Worm (Caenorhabditis elegans) whole organism, mixed stage, embryonic: ENCODE results near the gene K07E3.4.

ENCODE experiments used
- M03D4.4 ChIP-seq: sonication (generic microtip); optimal IDR thresholded peaks from 2 replicates; lab custom pipeline; 2017; ENCODE audit warnings: mild to moderate bottlenecking, missing genetic modification characterization, missing compliant biosample characterization
- blmp-1 ChIP-seq: fragments of 150-350 bp; optimal IDR thresholded peaks from 2 replicates; lab custom pipeline; 2014; ENCODE audit warnings: missing biosample characterization, missing genetic modification characterization
- ham-2 ChIP-seq: fragments of 200-800 bp; sonication (Bioruptor generic); optimal IDR thresholded peaks from 2 replicates; lab custom pipeline; 2018; ENCODE audit warnings: mild to moderate bottlenecking, missing genetic modification characterization, missing compliant biosample characterization
- lin-32 ChIP-seq: fragments of 200-800 bp; sonication (Bioruptor generic); optimal IDR thresholded peaks from 2 replicates; lab custom pipeline; 2018; ENCODE audit warnings: mild to moderate bottlenecking, missing genetic modification characterization, missing compliant biosample characterization
- pha-4 ChIP-seq: fragments of 150-350 bp; optimal IDR thresholded peaks from 2 replicates; lab custom pipeline; 2018; ENCODE audit warnings: missing biosample characterization, missing genetic modification reagents, missing genetic modification characterization
- ztf-11 ChIP-seq: fragments of 150-350 bp; optimal IDR thresholded peaks from 2 replicates; lab custom pipeline; 2014; ENCODE audit warnings: missing biosample characterization, missing genetic modification characterization

DNA sequence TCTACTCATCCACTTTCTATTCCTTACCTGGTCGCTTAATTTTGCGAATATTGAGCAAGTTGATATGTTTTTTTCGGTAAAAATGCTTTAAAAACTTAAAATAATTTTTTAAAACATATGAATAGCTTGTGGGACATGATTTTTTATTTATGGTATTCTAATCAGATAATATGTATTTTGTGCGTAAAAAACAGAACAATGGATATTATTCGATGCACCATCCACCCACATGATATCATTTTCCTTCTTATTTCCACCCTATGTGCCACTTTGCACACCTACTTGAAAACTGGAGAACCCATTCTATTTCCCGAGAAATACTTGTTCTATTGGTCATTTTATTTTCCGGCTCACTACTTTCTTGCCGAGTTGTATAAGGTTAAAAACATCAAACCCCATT, 16.6 kb downstream of the K07E3.4 start, which contains the start of gene C18A11.2:
- no peak for TF ChIP-seq M03D4.4 (tag; lab: Kevin White, UChicago)
- TF ChIP-seq blmp-1 (tag; lab: Kevin White, UChicago), result no peak
- TF ChIP-seq lin-32 (GFP tag; lab: Kevin White, UChicago), result no peak
- no peak for TF ChIP-seq ztf-11 (tag; lab: Kevin White, UChicago)
- no peak for TF ChIP-seq ham-2 (GFP tag; lab: Kevin White, UChicago)
- TF ChIP-seq pha-4 (tag; lab: Kevin White, UChicago), result no peak
